Worm (Caenorhabditis elegans): ENCODE results near the gene Y46E12A.2.

Y46E12A.2 gene

ce11 chrIII:1758632-1759031 is at the start of gene Y46E12A.2:
Y46E12A.2 (plus strand) TSS chrIII:1758932.
- TF ChIP-seq W03F9.2 (tag; optimal IDR thresholded peaks at IDR 0.05) = no peak
- TF ChIP-seq him-1 (tag; optimal IDR thresholded peaks at IDR 0.05) = no peak

ce11 chrIII:1713991-1714611 is 44.6 kb upstream of the Y46E12A.2 start:
- no peak for TF ChIP-seq him-1 (tag; optimal IDR thresholded peaks at IDR 0.05)
- TF ChIP-seq W03F9.2 (tag; optimal IDR thresholded peaks at IDR 0.05) = no peak
- TF ChIP-seq dao-5 (tag; optimal IDR thresholded peaks at IDR 0.05) = no peak

DNA sequence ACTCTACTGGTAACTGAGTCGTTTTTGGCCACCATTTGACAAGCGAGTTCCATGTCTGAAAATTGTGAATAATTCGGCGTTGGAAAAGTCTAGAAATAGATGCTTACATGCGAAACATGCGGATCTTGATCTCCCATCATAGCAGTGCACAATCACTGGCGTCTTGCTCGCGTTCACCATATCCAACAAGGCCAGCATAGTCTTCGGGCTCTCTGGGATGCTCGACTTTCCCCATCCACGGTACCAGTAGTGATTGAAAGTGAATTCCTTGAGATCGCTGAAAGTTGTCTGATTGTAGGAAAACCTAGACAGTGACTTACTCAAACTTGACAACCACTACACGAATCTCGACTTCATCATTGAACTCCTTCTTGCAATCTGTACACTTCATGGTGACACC is 41.0 kb upstream of the Y46E12A.2 start:
- TF ChIP-seq him-1 (tag; optimal IDR thresholded peaks at IDR 0.05) = no peak
- TF ChIP-seq dao-5 (tag; optimal IDR thresholded peaks at IDR 0.05) = no peak
- no peak for TF ChIP-seq W03F9.2 (tag; optimal IDR thresholded peaks at IDR 0.05)

DNA sequence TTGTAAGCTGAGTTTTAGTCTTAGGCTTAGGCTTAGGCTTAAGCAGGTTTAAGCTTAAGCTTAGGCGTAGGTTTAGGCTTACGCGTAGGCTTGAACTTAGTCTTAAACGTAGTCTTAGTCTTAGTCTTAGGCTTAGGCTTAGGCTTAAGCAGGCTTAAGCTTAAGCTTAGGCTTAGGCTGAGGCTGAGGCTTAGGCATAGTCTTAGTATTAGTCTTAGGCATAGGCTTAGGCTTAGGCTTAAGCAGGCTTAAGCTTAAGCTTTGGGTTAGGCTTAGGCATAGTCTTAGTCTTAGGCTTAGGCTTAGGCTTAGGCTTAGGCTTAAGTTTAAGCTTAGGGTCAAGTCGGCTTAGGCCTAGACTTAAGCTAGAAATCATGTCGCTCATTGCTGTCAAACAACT is 39.9 kb upstream of the Y46E12A.2 start:
- TF ChIP-seq dao-5 (tag; optimal IDR thresholded peaks at IDR 0.05) (no peak), him-1 (tag; optimal IDR thresholded peaks at IDR 0.05) (no peak), W03F9.2 (tag; optimal IDR thresholded peaks at IDR 0.05) (no peak)

- TF ChIP-seq dao-5 (tag; optimal IDR thresholded peaks at IDR 0.05) (no peak), him-1 (tag; optimal IDR thresholded peaks at IDR 0.05) (no peak)
Measured at ce11 chrIII:1731850-1732249, 26.9 kb upstream of the Y46E12A.2 start.

- no peak for TF ChIP-seq him-1 (tag; optimal IDR thresholded peaks at IDR 0.05)
- no peak for TF ChIP-seq dao-5 (tag; optimal IDR thresholded peaks at IDR 0.05)
- TF ChIP-seq W03F9.2 (tag; optimal IDR thresholded peaks at IDR 0.05) = no peak
Measured at ce11 chrIII:1733001-1733400, 25.7 kb upstream of the Y46E12A.2 start, which contains the start of gene ser-4. ser-4 (minus strand) TSS chrIII:1733101.

DNA sequence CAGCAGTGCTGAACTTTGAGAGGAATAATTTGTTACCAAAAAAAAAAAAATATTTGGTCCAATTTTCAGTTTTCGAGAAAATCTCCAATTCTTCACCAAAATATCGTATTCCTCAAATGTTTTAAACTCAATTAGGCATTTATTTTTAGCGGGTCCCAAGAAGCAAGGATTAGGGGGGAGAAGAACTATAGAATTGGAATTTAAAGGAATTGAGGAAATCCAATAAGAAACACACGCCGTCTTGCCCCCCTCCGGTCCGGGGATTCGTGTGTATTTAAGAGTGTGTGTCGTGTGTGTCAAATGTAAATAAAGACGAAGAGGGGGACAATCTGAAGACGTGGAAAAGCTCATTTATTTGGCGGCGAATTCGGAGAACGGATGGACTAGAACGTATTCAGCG is 25.3 kb upstream of the Y46E12A.2 start:
- TF ChIP-seq W03F9.2 (tag; optimal IDR thresholded peaks at IDR 0.05) (no peak), him-1 (tag; optimal IDR thresholded peaks at IDR 0.05) (no peak), dao-5 (tag; optimal IDR thresholded peaks at IDR 0.05) (no peak)

DNA sequence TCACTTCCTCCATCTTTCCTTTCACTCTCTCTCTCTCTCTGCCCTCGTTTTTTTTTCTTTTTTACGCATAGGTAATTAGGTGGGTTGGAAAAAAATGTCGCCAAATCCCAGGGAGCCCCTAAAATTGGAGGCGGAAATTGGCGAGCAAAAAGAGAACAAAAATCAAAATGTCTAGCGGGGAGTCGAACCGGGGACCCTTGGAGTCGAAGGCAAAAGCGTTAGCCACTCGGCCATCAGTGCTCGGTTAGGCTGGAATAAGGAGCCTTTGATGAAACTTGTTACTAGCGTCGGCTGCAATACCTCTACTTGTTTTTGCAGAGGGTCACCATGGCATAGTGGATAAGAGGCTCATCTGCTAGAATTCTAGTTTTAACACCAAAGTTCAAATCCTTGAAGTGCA is 15.7 kb upstream of the Y46E12A.2 start:
- TF ChIP-seq W03F9.2 (tag; optimal IDR thresholded peaks at IDR 0.05) = no peak
- no peak for TF ChIP-seq dao-5 (tag; optimal IDR thresholded peaks at IDR 0.05)
- TF ChIP-seq him-1 (tag; optimal IDR thresholded peaks at IDR 0.05) = no peak

DNA sequence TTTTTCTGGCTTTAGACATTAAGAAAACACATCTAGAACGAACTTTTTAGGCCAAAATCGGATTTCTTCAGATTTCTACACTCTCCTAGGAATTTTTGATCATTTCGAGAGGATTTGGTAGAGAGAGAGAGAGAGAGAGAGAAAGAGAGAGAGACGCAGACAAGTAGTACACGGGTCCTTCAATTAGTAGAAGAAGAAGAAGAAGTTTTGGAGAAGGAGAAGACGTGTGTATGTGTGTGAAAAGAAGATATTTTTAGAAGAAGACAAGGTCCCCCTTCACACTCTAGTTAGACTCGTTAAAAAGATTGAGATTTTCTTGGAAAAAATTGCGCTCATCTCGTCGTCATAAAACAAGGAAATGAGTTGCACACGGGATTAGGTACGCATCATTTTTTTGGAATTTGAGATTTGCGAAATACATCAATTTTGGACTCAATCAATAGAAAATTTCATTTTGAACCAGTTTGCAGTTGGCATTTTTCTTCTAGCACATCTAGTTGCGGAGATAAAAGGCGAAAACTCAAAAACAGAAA is 15.2 kb upstream of the Y46E12A.2 start:
- TF ChIP-seq W03F9.2 (tag; optimal IDR thresholded peaks at IDR 0.05) (no peak), him-1 (tag; optimal IDR thresholded peaks at IDR 0.05) (no peak), dao-5 (tag; optimal IDR thresholded peaks at IDR 0.05) (no peak)

DNA sequence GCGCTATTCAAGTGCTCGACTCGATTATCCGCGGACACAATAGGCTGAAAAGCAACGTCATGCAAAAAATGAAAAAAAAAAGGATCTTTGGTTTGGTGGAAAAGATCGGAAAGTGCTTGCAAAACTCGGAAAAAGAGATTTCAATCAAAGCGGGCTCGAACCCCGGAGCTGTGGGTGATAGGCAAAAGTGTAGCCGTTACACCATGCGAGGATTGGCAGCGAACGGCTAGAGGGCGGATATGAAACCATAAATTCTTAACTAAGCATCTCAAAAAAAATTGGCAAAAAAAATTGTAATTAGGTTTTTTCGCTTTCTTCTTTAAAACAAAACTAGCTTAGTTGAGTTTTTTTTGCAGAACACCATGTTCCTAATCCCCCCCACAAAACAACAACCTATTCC is 14.2 kb upstream of the Y46E12A.2 start:
- TF ChIP-seq W03F9.2 (tag; optimal IDR thresholded peaks at IDR 0.05) = no peak
- no peak for TF ChIP-seq him-1 (tag; optimal IDR thresholded peaks at IDR 0.05)

DNA sequence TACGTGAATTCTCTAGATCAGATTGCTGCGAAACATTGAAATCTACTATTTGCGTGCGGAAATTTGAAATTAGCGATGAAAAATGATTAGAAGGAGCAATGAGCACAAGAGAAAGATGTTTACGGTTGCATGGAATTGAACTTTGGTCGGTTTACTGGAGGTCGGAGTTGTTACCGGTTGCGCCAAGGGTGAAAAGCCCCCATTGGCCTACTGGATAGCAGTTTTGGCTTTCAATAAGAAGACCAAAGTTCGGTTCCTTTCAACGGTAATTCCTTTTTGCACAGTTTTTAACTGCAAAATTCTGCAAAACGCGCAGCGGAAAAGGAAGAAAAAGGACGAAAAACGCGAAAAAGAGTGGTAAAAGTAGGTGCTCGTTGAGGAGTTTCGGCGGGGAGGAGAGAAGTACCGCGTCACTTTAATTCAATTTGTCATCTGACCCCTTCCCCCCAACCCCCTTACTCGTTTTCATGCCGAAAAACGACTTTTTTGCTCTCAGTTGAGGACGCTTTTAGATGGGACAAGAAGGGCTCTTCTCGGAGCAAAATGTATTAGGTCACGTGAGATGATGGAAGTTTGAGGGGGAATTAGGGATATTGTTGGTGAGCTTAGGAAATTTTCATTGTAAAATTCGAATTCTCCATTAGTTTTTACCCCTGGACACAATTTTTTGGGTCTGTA is 13.1 kb upstream of the Y46E12A.2 start:
- no peak for TF ChIP-seq W03F9.2 (tag; optimal IDR thresholded peaks at IDR 0.05)
- TF ChIP-seq dao-5 (tag; optimal IDR thresholded peaks at IDR 0.05) = no peak
- no peak for TF ChIP-seq him-1 (tag; optimal IDR thresholded peaks at IDR 0.05)

DNA sequence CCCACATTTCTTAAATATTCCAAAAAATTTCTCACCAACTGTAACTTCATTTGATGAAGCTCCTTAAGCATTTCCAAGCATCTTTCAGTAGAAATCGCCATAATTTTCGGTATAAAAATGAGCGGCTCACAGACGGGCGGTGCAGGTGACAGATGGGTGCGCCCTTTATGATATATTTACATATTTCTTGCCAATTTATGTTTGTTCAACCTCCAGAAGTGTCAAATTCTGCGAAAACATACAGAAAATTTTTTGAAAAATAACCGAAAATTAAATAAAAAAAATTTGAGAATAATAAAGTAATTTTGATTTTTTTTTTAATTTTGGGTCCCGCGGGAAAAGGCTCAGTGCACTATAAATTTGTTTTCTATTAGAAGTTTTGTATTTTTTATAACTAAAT is 3.9 kb upstream of the Y46E12A.2 start, which contains the start of gene Y46E12A.3:
Gene Y46E12A.3, minus strand, starts transcription at position 101 of the 400 bp plus-strand sequence.
- TF ChIP-seq dao-5 (tag; optimal IDR thresholded peaks at IDR 0.05) = no peak
- TF ChIP-seq W03F9.2 (tag; optimal IDR thresholded peaks at IDR 0.05) = no peak
- no peak for TF ChIP-seq him-1 (tag; optimal IDR thresholded peaks at IDR 0.05)

ce11 chrIII:1758151-1758550 is 581 bp upstream of the Y46E12A.2 start, which contains the start of gene Y46E12A.5:
Y46E12A.5 (minus strand) TSS chrIII:1758251.
- TF ChIP-seq W03F9.2 (tag; optimal IDR thresholded peaks at IDR 0.05) (no peak), dao-5 (tag; optimal IDR thresholded peaks at IDR 0.05) (no peak), him-1 (tag; optimal IDR thresholded peaks at IDR 0.05) (no peak)

- TF ChIP-seq him-1 (tag; optimal IDR thresholded peaks at IDR 0.05) = no peak
- no peak for TF ChIP-seq dao-5 (tag; optimal IDR thresholded peaks at IDR 0.05)
- TF ChIP-seq W03F9.2 (tag; optimal IDR thresholded peaks at IDR 0.05) = no peak
Measured at ce11 chrIII:1763222-1763621, 4.5 kb downstream of the Y46E12A.2 start, which contains the start of gene cnc-6. cnc-6 (plus strand) TSS chrIII:1763522.

All from whole organism, L4/young adult.